Fruit fly (Drosophila melanogaster) whole organism, embryonic: ENCODE data around the gene CG43407.

ENCODE experiments used
- Atf-2 ChIP-seq: fragments of 200-800 bp; sonication (Bioruptor generic); optimal IDR thresholded peaks from 2 replicates; lab custom pipeline; 2016; ENCODE audit warnings: missing biosample characterization, missing genetic modification characterization
- Atf6 ChIP-seq: fragments of 200-800 bp; sonication (Bioruptor generic); IDR thresholded peaks from 2 replicates; pipeline ENCODE4 v1.3.6; 2022; ENCODE audit warnings: missing biosample characterization, missing genetic modification characterization
- CG10543 ChIP-seq: fragments of 200-800 bp; sonication (Bioruptor generic); optimal IDR thresholded peaks from 3 replicates; lab custom pipeline; 2017; ENCODE audit warnings: missing biosample characterization, mild to moderate bottlenecking, missing genetic modification characterization, moderate library complexity
- CG11504 ChIP-seq: fragments of 200-800 bp; sonication (Bioruptor generic); optimal IDR thresholded peaks from 3 replicates; lab custom pipeline; 2019; ENCODE audit warnings: missing biosample characterization, mild to moderate bottlenecking, missing genetic modification characterization, moderate library complexity
- CG13775 ChIP-seq: fragments of 200-800 bp; sonication (Bioruptor generic); optimal IDR thresholded peaks from 3 replicates; lab custom pipeline; 2017; ENCODE audit warnings: missing biosample characterization, mild to moderate bottlenecking, missing genetic modification characterization
- CG14050 ChIP-seq: fragments of 200-800 bp; sonication (Bioruptor generic); IDR thresholded peaks from 3 replicates; pipeline ENCODE4 v1.3.6; 2022; ENCODE audit warnings: missing biosample characterization, missing genetic modification characterization
- CG15269 ChIP-seq: fragments of 200-800 bp; sonication (Bioruptor generic); optimal IDR thresholded peaks from 2 replicates; lab custom pipeline; 2018; ENCODE audit warnings: missing biosample characterization, mild to moderate bottlenecking, missing genetic modification characterization, moderate library complexity
- CG1647 ChIP-seq: fragments of 200-800 bp; sonication (Bioruptor generic); optimal IDR thresholded peaks from 3 replicates; lab custom pipeline; 2016; ENCODE audit warnings: missing biosample characterization, missing genetic modification characterization
- CG16813 ChIP-seq: fragments of 200-800 bp; sonication (Bioruptor generic); IDR thresholded peaks from 3 replicates; pipeline ENCODE4 v1.3.6; 2022; ENCODE audit warnings: missing biosample characterization, missing genetic modification characterization; ENCODE audit not compliant: partially characterized antibody
- CG2116 ChIP-seq: fragments of 200-800 bp; sonication (Bioruptor generic); optimal IDR thresholded peaks from 3 replicates; lab custom pipeline; 2018; ENCODE audit warnings: missing biosample characterization, mild to moderate bottlenecking, missing genetic modification characterization
- CG2712 ChIP-seq: fragments of 200-800 bp; optimal IDR thresholded peaks from 3 replicates; lab custom pipeline; 2019; ENCODE audit warnings: missing biosample characterization, mild to moderate bottlenecking, missing genetic modification characterization, moderate library complexity
- CG32772 ChIP-seq: fragments of 200-800 bp; sonication (Bioruptor generic); IDR thresholded peaks from 2 replicates; pipeline ENCODE4 v1.3.6; 2022; ENCODE audit warnings: missing biosample characterization, missing genetic modification characterization
- CG5180 ChIP-seq: fragments of 200-800 bp; sonication (Bioruptor generic); optimal IDR thresholded peaks from 3 replicates; lab custom pipeline; 2017; ENCODE audit warnings: missing biosample characterization, missing genetic modification characterization, mild to moderate bottlenecking, moderate library complexity, missing genetic modification reagents
- CG7372 ChIP-seq: fragments of 200-800 bp; sonication (Bioruptor generic); IDR thresholded peaks from 2 replicates; pipeline ENCODE4 v1.3.6; 2022; ENCODE audit warnings: missing biosample characterization, missing genetic modification characterization
- CG8944 ChIP-seq: fragments of 200-800 bp; sonication (Bioruptor generic); optimal IDR thresholded peaks from 3 replicates; lab custom pipeline; 2016; ENCODE audit warnings: missing biosample characterization, missing genetic modification characterization
- CG9437 ChIP-seq: fragments of 200-800 bp; sonication (Bioruptor generic); optimal IDR thresholded peaks from 2 replicates; lab custom pipeline; 2018; ENCODE audit warnings: missing biosample characterization, mild to moderate bottlenecking, missing genetic modification characterization
- CrebB ChIP-seq: fragments of 200-800 bp; sonication (Bioruptor generic); optimal IDR thresholded peaks from 3 replicates; lab custom pipeline; 2018; ENCODE audit warnings: missing biosample characterization, mild to moderate bottlenecking, missing genetic modification characterization
- Drgx ChIP-seq: fragments of 200-800 bp; sonication (Bioruptor generic); IDR thresholded peaks from 2 replicates; pipeline ENCODE4 v1.3.6; 2022; ENCODE audit warnings: missing biosample characterization, missing genetic modification characterization
- Eip74EF ChIP-seq, 2 experiments: fragments of 200-800 bp in 1 of 2; fragments of >200 bp in 1 of 2; sonication (Bioruptor generic) in 1 of 2; optimal IDR thresholded peaks; 2 replicates each; lab custom pipeline; 2017 to 2019; ENCODE audit warnings: missing biosample characterization in 2 of 2, missing genetic modification characterization in 2 of 2, mild to moderate bottlenecking in 1 of 2, moderate library complexity in 1 of 2
- Ets65A ChIP-seq: fragments of 200-800 bp; sonication (Bioruptor generic); peaks from one replicate; lab custom pipeline; 2016; ENCODE audit warnings: missing biosample characterization, missing genetic modification characterization
- Ets97D ChIP-seq: fragments of 200-800 bp; sonication (Bioruptor generic); optimal IDR thresholded peaks from 3 replicates; lab custom pipeline; 2016; ENCODE audit warnings: missing biosample characterization, missing genetic modification characterization
- HLH3B ChIP-seq: fragments of 200-800 bp; sonication (Bioruptor generic); IDR thresholded peaks from 2 replicates; pipeline ENCODE4 v1.3.6; 2022; ENCODE audit warnings: missing biosample characterization, missing genetic modification characterization
- Hey ChIP-seq: fragments of 200-800 bp; sonication (Bioruptor generic); optimal IDR thresholded peaks from 3 replicates; lab custom pipeline; 2018; ENCODE audit warnings: missing biosample characterization, mild to moderate bottlenecking, missing genetic modification characterization
- Med ChIP-seq: fragments of 200-800 bp; sonication (Bioruptor generic); peaks from one replicate; lab custom pipeline; 2016; ENCODE audit warnings: missing biosample characterization, missing genetic modification characterization, mild to moderate bottlenecking, inconsistent platforms, moderate library complexity
- NFAT ChIP-seq: fragments of 200-800 bp; sonication (Bioruptor generic); IDR thresholded peaks from 2 replicates; pipeline ENCODE4 v1.3.6; 2022; ENCODE audit warnings: missing biosample characterization, missing genetic modification characterization
- Ravus ChIP-seq: fragments of 200-800 bp; sonication (Bioruptor generic); IDR thresholded peaks from 2 replicates; pipeline ENCODE4 v1.3.6; 2022; ENCODE audit warnings: missing biosample characterization, missing genetic modification characterization
- Sin3A ChIP-seq: fragments of >200 bp; optimal IDR thresholded peaks from 2 replicates; lab custom pipeline; 2018
- abd-A ChIP-seq: fragments of 200-800 bp; sonication (Bioruptor generic); optimal IDR thresholded peaks from 3 replicates; lab custom pipeline; 2019; ENCODE audit warnings: missing biosample characterization, mild to moderate bottlenecking, missing genetic modification characterization, moderate library complexity
- bigmax ChIP-seq: fragments of 200-800 bp; sonication (Bioruptor generic); optimal IDR thresholded peaks from 2 replicates; lab custom pipeline; 2018; ENCODE audit warnings: missing biosample characterization, mild to moderate bottlenecking, missing genetic modification characterization
- bowl ChIP-seq: fragments of 200-800 bp; sonication (Bioruptor generic); IDR thresholded peaks from 2 replicates; pipeline ENCODE4 v1.3.6; 2022; ENCODE audit warnings: missing biosample characterization, missing genetic modification characterization
- chm ChIP-seq: fragments of 200-800 bp; sonication (Bioruptor generic); IDR thresholded peaks from 2 replicates; pipeline ENCODE4 v1.3.6; 2022; ENCODE audit warnings: missing biosample characterization, missing genetic modification characterization
- cwo ChIP-seq: fragments of 200-800 bp; sonication (Bioruptor generic); optimal IDR thresholded peaks from 3 replicates; lab custom pipeline; 2017; ENCODE audit warnings: missing biosample characterization, missing genetic modification characterization, mild to moderate bottlenecking, moderate library complexity, missing genetic modification reagents
- fd3F ChIP-seq: fragments of 200-800 bp; sonication (Bioruptor generic); optimal IDR thresholded peaks from 2 replicates; lab custom pipeline; 2018; ENCODE audit warnings: missing biosample characterization, mild to moderate bottlenecking, missing genetic modification characterization, moderate library complexity
- gsb-n ChIP-seq: fragments of 200-800 bp; sonication (Bioruptor generic); optimal IDR thresholded peaks from 3 replicates; lab custom pipeline; 2018; ENCODE audit warnings: missing biosample characterization, mild to moderate bottlenecking, missing genetic modification characterization
- gt ChIP-seq: fragments of 200-800 bp; sonication (Bioruptor generic); IDR thresholded peaks from 2 replicates; pipeline ENCODE4 v1.3.6; 2022; ENCODE audit warnings: missing biosample characterization, missing genetic modification characterization
- ham ChIP-seq: fragments of 200-800 bp; sonication (Bioruptor generic); IDR thresholded peaks from 2 replicates; pipeline ENCODE4 v1.3.6; 2022; ENCODE audit warnings: missing biosample characterization, missing genetic modification characterization
- org-1 ChIP-seq: fragments of 200-800 bp; sonication (Bioruptor generic); optimal IDR thresholded peaks from 2 replicates; lab custom pipeline; 2017; ENCODE audit warnings: missing biosample characterization, missing genetic modification characterization
- sens ChIP-seq: fragments of 200-800 bp; sonication (Bioruptor generic); peaks from one replicate; lab custom pipeline; 2016; ENCODE audit warnings: missing biosample characterization, missing genetic modification characterization
- slou ChIP-seq: fragments of 200-800 bp; sonication (Bioruptor generic); optimal IDR thresholded peaks from 3 replicates; lab custom pipeline; 2016; ENCODE audit warnings: missing biosample characterization, missing genetic modification characterization
- slp2 ChIP-seq: fragments of 200-800 bp; sonication (Bioruptor generic); optimal IDR thresholded peaks from 2 replicates; lab custom pipeline; 2016; ENCODE audit warnings: missing biosample characterization, missing genetic modification characterization
- twi ChIP-seq: fragments of 200-800 bp; optimal IDR thresholded peaks from 2 replicates; lab custom pipeline; 2019; ENCODE audit warnings: missing biosample characterization, mild to moderate bottlenecking, missing genetic modification characterization, moderate library complexity

Gene CG43407

DNA sequence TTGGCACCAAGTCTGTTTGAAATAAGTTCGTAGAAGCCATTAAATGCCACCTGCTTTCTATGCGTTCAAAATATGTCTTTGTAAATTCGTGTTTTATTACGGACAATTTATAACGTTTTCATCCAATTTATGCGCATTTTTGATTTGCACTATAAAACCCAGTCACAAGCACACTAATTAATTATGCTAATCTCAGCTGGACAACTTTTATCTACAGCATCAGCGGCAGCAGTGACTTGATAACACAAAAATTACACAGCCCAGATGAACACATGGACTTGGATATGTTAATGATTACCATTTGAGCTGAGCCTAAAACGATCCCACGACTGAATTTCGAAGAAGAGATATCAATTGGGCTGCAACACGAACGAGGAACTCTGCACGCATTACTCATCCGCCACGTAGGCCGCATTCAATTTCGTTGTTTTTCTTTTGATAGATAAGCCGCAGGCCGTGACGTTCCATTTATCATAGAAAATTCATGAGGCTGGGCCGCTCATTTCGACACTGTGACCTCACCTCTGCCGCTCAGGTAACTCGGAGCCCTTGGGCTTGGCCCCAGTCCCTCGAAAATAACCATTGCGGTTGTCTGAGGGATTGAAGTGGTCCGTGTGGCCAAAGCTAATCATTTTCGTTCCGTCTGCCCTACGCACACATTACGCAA lies 40.0 kb downstream of the CG43407 start (continued):
- peak; percentile 50 for TF ChIP-seq CG15269 (tag; lab: Kevin White, UChicago)
- no peak for TF ChIP-seq CG13775 (GFP tag; lab: Kevin White, UChicago)
- no peak for TF ChIP-seq Atf6 (GFP tag; lab: Robert Waterston, UW)
- TF ChIP-seq Hey (tag; lab: Kevin White, UChicago): no peak
- no peak for TF ChIP-seq org-1 (GFP tag; lab: Kevin White, UChicago)
- no peak for TF ChIP-seq twi (tag; lab: Kevin White, UChicago)
- TF ChIP-seq CG9437: no peak
- TF ChIP-seq Eip74EF (GFP tag; optimal IDR thresholded peaks at IDR 0.05; lab: Kevin White, UChicago): peak in 1 of 2 experiments; percentile 22
- no peak for TF ChIP-seq slp2 (GFP tag; lab: Kevin White, UChicago)
- no peak for TF ChIP-seq CG2116
- no peak for TF ChIP-seq CG8944 (GFP tag; lab: Kevin White, UChicago)
- TF ChIP-seq NFAT (GFP tag; lab: Robert Waterston, UW): no peak
- TF ChIP-seq chm (GFP tag; lab: Robert Waterston, UW): 0 out of 2 replicates have a peak, but pooled peaks have one; percentile 16
- no peak for TF ChIP-seq Ets97D (GFP tag; lab: Kevin White, UChicago)
- no peak for TF ChIP-seq CG16813 (GFP tag; lab: Robert Waterston, UW)
- TF ChIP-seq Ravus (GFP tag; lab: Robert Waterston, UW): no peak
- no peak for TF ChIP-seq slou
- no peak for TF ChIP-seq HLH3B (GFP tag; lab: Robert Waterston, UW)
- peak; percentile 61; the same call in 1 of the 2 replicates for TF ChIP-seq CG7372
- TF ChIP-seq bowl: no peak
- no peak for TF ChIP-seq cwo
- TF ChIP-seq abd-A (tag; lab: Kevin White, UChicago): peak; percentile 84
- peak; percentile 21 for TF ChIP-seq gsb-n (tag; lab: Kevin White, UChicago)
- no peak for TF ChIP-seq fd3F (GFP tag; lab: Kevin White, UChicago)
- TF ChIP-seq CG14050: no peak
- TF ChIP-seq bigmax: no peak
- TF ChIP-seq CrebB: no peak
- TF ChIP-seq CG10543 (GFP tag; lab: Kevin White, UChicago): peak; percentile 66
- TF ChIP-seq ham (GFP tag; lab: Robert Waterston, UW): no peak
- TF ChIP-seq CG2712 (tag; lab: Kevin White, UChicago): no peak
- TF ChIP-seq gt (GFP tag; lab: Robert Waterston, UW): no peak
- no peak for TF ChIP-seq CG32772 (GFP tag; lab: Robert Waterston, UW)

DNA sequence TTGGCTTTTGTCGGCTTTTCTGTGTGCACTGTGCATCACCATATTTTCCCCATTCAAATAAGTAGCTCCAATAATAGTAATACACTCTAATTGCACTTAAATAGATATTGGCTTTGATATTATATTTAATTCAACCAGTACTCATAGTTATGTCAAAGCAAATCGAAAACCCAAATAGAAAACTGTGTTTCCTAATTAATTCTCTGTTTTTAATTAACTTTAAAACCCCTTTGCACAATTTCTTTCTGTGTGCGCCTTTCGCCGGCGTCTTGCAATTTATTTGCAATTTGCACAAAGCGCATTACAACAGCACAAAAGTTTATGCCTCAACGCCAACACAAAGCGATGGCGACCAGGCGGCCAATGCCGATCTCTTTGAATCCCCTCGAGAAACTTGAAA lies 42.0 kb downstream of the CG43407 start:
- TF ChIP-seq Drgx (GFP tag; lab: Robert Waterston, UW) (peak; percentile 66; the same call in 1 of the 2 replicates), sens (GFP tag; lab: Kevin White, UChicago) (peak; percentile 40), Atf6 (GFP tag; lab: Robert Waterston, UW) (no peak)

DNA sequence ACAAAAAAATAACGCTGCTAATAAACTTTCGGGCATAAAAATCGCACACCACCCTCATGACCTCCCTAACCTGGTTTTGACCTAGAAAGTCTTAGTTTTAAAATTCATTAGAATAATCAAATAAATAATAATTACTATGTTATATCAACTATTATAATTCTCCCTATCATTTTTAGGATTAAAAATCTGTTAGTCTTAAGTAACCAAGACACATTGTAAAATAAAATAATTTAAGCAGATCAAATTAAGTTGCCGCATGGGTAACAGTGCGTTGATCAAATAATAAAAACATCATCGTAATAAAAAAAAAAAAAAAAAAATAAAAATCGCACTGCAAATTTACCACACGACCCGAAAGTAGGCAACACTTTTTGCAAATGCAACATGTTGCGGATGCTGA lies 44.3 kb downstream of the CG43407 start:
- peak; percentile 55 for TF ChIP-seq CG5180 (GFP tag; lab: Kevin White, UChicago)
- peak; percentile 99 for TF ChIP-seq CG11504

DNA sequence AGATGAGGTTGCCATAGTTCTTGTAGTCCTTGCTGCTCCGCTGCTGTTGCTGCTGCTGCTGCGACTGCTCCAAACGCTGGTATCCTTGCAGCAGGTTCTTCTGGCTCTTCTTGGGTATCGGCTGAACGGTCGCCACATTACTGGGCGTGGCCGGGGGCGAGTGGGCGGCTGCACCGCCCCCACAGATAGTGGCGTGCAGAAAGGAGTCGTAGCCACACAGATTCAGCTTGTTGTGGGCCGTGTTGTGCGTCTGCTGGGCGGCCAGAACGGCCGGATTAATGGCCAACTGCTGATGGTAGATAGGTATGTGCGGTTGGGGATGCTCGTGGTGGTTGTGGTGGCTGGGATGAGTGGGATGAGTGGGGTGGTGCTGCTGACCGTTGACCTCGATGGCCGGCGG lies 47.8 kb downstream of the CG43407 start:
- TF ChIP-seq Ets65A (GFP tag; lab: Kevin White, UChicago) (peak; percentile 90), CG1647 (no peak), sens (GFP tag; lab: Kevin White, UChicago) (peak; percentile 70), Med (peak; percentile 63), Atf-2 (GFP tag; lab: Kevin White, UChicago) (no peak), Sin3A (lab: Kevin White, UChicago) (no peak)
- TF ChIP-seq, all 482 proteins: peak for 3
